Worm (Caenorhabditis elegans) whole organism, late embryonic: Measurements from ENCODE around the gene srh-290.

Experiments used
- F13H6.1 ChIP-seq: sonication (generic microtip); optimal IDR thresholded peaks from 2 replicates; lab custom pipeline; 2016; ENCODE audit warnings: missing genetic modification characterization, missing compliant biosample characterization
- ceh-31 ChIP-seq: sonication (generic microtip); optimal IDR thresholded peaks from 2 replicates; lab custom pipeline; 2016; ENCODE audit warnings: missing genetic modification characterization, missing compliant biosample characterization
- hlh-8 ChIP-seq: sonication (generic microtip); optimal IDR thresholded peaks from 2 replicates; lab custom pipeline; 2016; ENCODE audit warnings: missing genotype, missing genetic modification characterization, missing compliant biosample characterization
- pha-4 ChIP-seq: fragments of 150-350 bp; optimal IDR thresholded peaks from 2 replicates; lab custom pipeline; 2018; ENCODE audit warnings: missing biosample characterization, missing genetic modification reagents, missing genetic modification characterization
- tbx-2 ChIP-seq: sonication (generic microtip); optimal IDR thresholded peaks from 2 replicates; lab custom pipeline; 2016; ENCODE audit warnings: missing genetic modification characterization, missing compliant biosample characterization

- TF ChIP-seq F13H6.1 (tag; lab: Kevin White, UChicago): no peak
- no peak for TF ChIP-seq tbx-2 (tag; lab: Kevin White, UChicago)
- TF ChIP-seq ceh-31 (tag; lab: Kevin White, UChicago): no peak
- TF ChIP-seq hlh-8: no peak
- TF ChIP-seq pha-4: no peak
Observed at ce11 chrV:17784363-17784762, 5.9 kb upstream of the srh-290 start.
